Fruit fly (Drosophila melanogaster): ENCODE data around the gene U4-U6-60K.

DNA sequence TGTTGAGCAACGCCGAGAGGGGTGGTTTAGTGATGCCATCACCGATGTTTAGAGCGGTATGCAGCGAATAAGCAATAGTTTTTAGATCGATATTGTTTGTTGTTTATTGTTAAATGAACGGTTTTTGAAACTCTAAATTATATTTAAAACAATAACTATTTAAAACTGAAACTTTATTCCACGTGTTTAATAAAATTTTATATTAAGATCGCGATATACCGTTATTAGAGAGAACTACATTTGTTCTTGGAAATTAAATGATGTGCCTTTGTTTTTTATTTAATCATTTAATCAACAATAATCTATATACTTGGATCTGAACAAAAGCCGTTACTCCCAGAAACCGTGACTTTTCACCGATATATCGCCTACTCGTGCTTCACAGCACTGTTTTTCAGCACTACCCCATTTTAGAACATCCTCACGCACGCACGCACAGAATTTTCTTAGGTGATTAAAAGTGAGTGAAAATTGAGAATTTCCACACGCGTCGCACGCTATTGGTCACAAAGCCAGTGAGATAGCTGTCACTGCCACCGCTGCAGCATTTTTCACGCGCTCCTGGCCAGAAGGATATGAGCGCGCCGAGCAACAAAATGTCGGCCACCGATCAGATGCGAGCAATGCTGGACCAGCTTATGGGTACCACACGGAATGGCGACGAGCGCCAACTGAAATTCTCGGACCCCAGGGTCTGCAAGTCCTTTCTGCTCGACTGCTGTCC, at the start of gene U4-U6-60K, which contains the start of gene CG7564:
- TF ChIP-seq CG6254 (GFP tag; optimal IDR thresholded peaks at IDR 0.05) (no peak), Dll (GFP tag; IDR thresholded peaks at IDR 0.05; ENCODE audit: partially characterized antibody) (peak; percentile 95), sens-2 (GFP tag; IDR thresholded peaks at IDR 0.05) (no peak), CTCF (GFP tag; optimal IDR thresholded peaks at IDR 0.05) (no peak), CG9876 (GFP tag; optimal IDR thresholded peaks at IDR 0.05) (peak; percentile 2), NFAT (GFP tag; IDR thresholded peaks at IDR 0.05) (peak; percentile 76), Chrac-16 (GFP tag; optimal IDR thresholded peaks at IDR 0.05) (peak; percentile 42), shn (GFP tag; optimal IDR thresholded peaks at IDR 0.05) (peak; percentile 5), Antp (GFP tag; optimal IDR thresholded peaks at IDR 0.05) (peak; percentile 53), Dip3 (GFP tag; optimal IDR thresholded peaks at IDR 0.05) (peak; percentile 53), tap (tag; optimal IDR thresholded peaks at IDR 0.05) (no peak), Bdp1 (GFP tag; optimal IDR thresholded peaks at IDR 0.05) (peak; percentile 64), HLH54F (GFP tag; optimal IDR thresholded peaks at IDR 0.05) (peak; percentile 53), CG3281 (GFP tag; optimal IDR thresholded peaks at IDR 0.05) (peak; percentile 53)
